Fruit fly (Drosophila melanogaster) whole organism, embryonic: ENCODE measurements around the gene CG45065.

ENCODE experiments used
- BtbVII ChIP-seq: fragments of 200-800 bp; sonication (Bioruptor generic); optimal IDR thresholded peaks from 3 replicates; lab custom pipeline; 2017; ENCODE audit warnings: missing biosample characterization, mild to moderate bottlenecking, missing genetic modification characterization
- CG12299 ChIP-seq: fragments of 200-800 bp; sonication (Bioruptor generic); optimal IDR thresholded peaks from 2 replicates; lab custom pipeline; 2018; ENCODE audit warnings: missing biosample characterization, mild to moderate bottlenecking, missing genetic modification characterization
- CG12942 ChIP-seq: fragments of 200-800 bp; sonication (Bioruptor generic); optimal IDR thresholded peaks from 3 replicates; lab custom pipeline; 2016; ENCODE audit warnings: missing biosample characterization, missing genetic modification characterization
- CG13123 ChIP-seq: fragments of 200-800 bp; sonication (Bioruptor generic); optimal IDR thresholded peaks from 2 replicates; lab custom pipeline; 2016; ENCODE audit warnings: missing biosample characterization, missing genetic modification characterization
- CG14710 ChIP-seq: fragments of 200-800 bp; sonication (Bioruptor generic); optimal IDR thresholded peaks from 3 replicates; lab custom pipeline; 2019; ENCODE audit warnings: missing biosample characterization, mild to moderate bottlenecking, missing genetic modification characterization, moderate library complexity
- CG14965 ChIP-seq: fragments of 200-800 bp; sonication (Bioruptor generic); optimal IDR thresholded peaks from 2 replicates; lab custom pipeline; 2016; ENCODE audit warnings: missing biosample characterization, missing genetic modification characterization, borderline replicate concordance
- CG15696 ChIP-seq: fragments of 200-800 bp; sonication (Bioruptor generic); optimal IDR thresholded peaks from 2 replicates; lab custom pipeline; 2019; ENCODE audit warnings: missing biosample characterization, mild to moderate bottlenecking, missing genetic modification characterization, moderate library complexity
- CG16815 ChIP-seq: fragments of 200-800 bp; sonication (Bioruptor generic); optimal IDR thresholded peaks from 3 replicates; lab custom pipeline; 2017; ENCODE audit warnings: missing biosample characterization, mild to moderate bottlenecking, missing genetic modification characterization
- CG2116 ChIP-seq: fragments of 200-800 bp; sonication (Bioruptor generic); optimal IDR thresholded peaks from 3 replicates; lab custom pipeline; 2018; ENCODE audit warnings: missing biosample characterization, mild to moderate bottlenecking, missing genetic modification characterization
- CG3065 ChIP-seq: fragments of 200-800 bp; sonication (Bioruptor generic); optimal IDR thresholded peaks from 2 replicates; lab custom pipeline; 2016; ENCODE audit warnings: missing biosample characterization, missing genetic modification characterization
- CG3838 ChIP-seq: fragments of 200-800 bp; sonication (Bioruptor generic); optimal IDR thresholded peaks from 3 replicates; lab custom pipeline; 2016; ENCODE audit warnings: missing biosample characterization, missing genetic modification characterization
- CG6175 ChIP-seq: fragments of 200-800 bp; sonication (Bioruptor generic); IDR thresholded peaks from 3 replicates; pipeline ENCODE4 v1.3.6; 2022; ENCODE audit warnings: missing biosample characterization, missing genetic modification characterization
- CG6813 ChIP-seq: fragments of 200-800 bp; sonication (Bioruptor generic); optimal IDR thresholded peaks from 2 replicates; lab custom pipeline; 2017; ENCODE audit warnings: missing biosample characterization, missing genetic modification characterization, mild to moderate bottlenecking, moderate library complexity, missing genetic modification reagents
- CG8924 ChIP-seq: fragments of 200-800 bp; optimal IDR thresholded peaks from 3 replicates; lab custom pipeline; 2019; ENCODE audit warnings: missing biosample characterization, mild to moderate bottlenecking, missing genetic modification characterization, moderate library complexity
- CG9437 ChIP-seq: fragments of 200-800 bp; sonication (Bioruptor generic); optimal IDR thresholded peaks from 2 replicates; lab custom pipeline; 2018; ENCODE audit warnings: missing biosample characterization, mild to moderate bottlenecking, missing genetic modification characterization
- CG9727 ChIP-seq: fragments of 200-800 bp; sonication (Bioruptor generic); optimal IDR thresholded peaks from 3 replicates; lab custom pipeline; 2017; ENCODE audit warnings: missing biosample characterization, mild to moderate bottlenecking, missing genetic modification characterization
- D ChIP-seq, 2 experiments: fragments of 200-800 bp in 1 of 2; fragments of >200 bp in 1 of 2; sonication (Bioruptor generic) in 1 of 2; optimal IDR thresholded peaks; 2 replicates in 1 of 2; 3 replicates in 1 of 2; lab custom pipeline; 2017; ENCODE audit warnings: mild to moderate bottlenecking in 1 of 2, missing biosample characterization in 1 of 2, missing genetic modification characterization in 1 of 2, missing genetic modification reagents in 1 of 2
- Doc3 ChIP-seq: fragments of 200-800 bp; sonication (Bioruptor generic); IDR thresholded peaks from 3 replicates; pipeline ENCODE4 v1.3.6; 2022; ENCODE audit warnings: missing biosample characterization, missing genetic modification characterization; ENCODE audit not compliant: partially characterized antibody
- Drgx ChIP-seq: fragments of 200-800 bp; sonication (Bioruptor generic); IDR thresholded peaks from 2 replicates; pipeline ENCODE4 v1.3.6; 2022; ENCODE audit warnings: missing biosample characterization, missing genetic modification characterization
- ERR ChIP-seq: fragments of 200-800 bp; sonication (Bioruptor generic); optimal IDR thresholded peaks from 2 replicates; lab custom pipeline; 2016; ENCODE audit warnings: missing biosample characterization, missing genetic modification characterization
- HLH4C ChIP-seq: fragments of 200-800 bp; sonication (Bioruptor generic); IDR thresholded peaks from 3 replicates; pipeline ENCODE4 v1.3.6; 2022; ENCODE audit warnings: missing biosample characterization, missing genetic modification characterization; ENCODE audit not compliant: partially characterized antibody
- Meics ChIP-seq: fragments of 200-800 bp; sonication (Bioruptor generic); optimal IDR thresholded peaks from 2 replicates; lab custom pipeline; 2017; ENCODE audit warnings: missing biosample characterization, mild to moderate bottlenecking, missing genetic modification characterization
- Mes4 ChIP-seq: fragments of 200-800 bp; sonication (Bioruptor generic); optimal IDR thresholded peaks from 2 replicates; lab custom pipeline; 2016; ENCODE audit warnings: missing biosample characterization, missing genetic modification characterization
- Oli ChIP-seq: fragments of 200-800 bp; sonication (Bioruptor generic); optimal IDR thresholded peaks from 2 replicates; lab custom pipeline; 2018; ENCODE audit warnings: missing biosample characterization, mild to moderate bottlenecking, missing genetic modification characterization, moderate library complexity
- Optix ChIP-seq: fragments of 200-800 bp; sonication (Bioruptor generic); IDR thresholded peaks from 3 replicates; pipeline ENCODE4 v1.3.6; 2022; ENCODE audit warnings: missing biosample characterization, missing genetic modification characterization
- Pdp1 ChIP-seq, 2 experiments: fragments of 200-800 bp; sonication (Bioruptor generic); optimal IDR thresholded peaks; 3 replicates each; lab custom pipeline; 2016; ENCODE audit warnings: missing biosample characterization in 2 of 2, missing genetic modification characterization in 2 of 2, mild to moderate bottlenecking in 1 of 2, moderate library complexity in 1 of 2
- Ptx1 ChIP-seq: fragments of 200-800 bp; sonication (Bioruptor generic); IDR thresholded peaks from 2 replicates; pipeline ENCODE4 v1.3.6; 2022; ENCODE audit warnings: missing biosample characterization, missing genetic modification characterization
- Six4 ChIP-seq: fragments of 200-800 bp; sonication (Bioruptor generic); optimal IDR thresholded peaks from 2 replicates; lab custom pipeline; 2016; ENCODE audit warnings: missing biosample characterization, missing genetic modification characterization
- btn ChIP-seq: fragments of 200-800 bp; sonication (Bioruptor generic); optimal IDR thresholded peaks from 2 replicates; lab custom pipeline; 2016; ENCODE audit warnings: missing biosample characterization, missing genetic modification characterization
- caup ChIP-seq: fragments of 200-800 bp; sonication (Bioruptor generic); optimal IDR thresholded peaks from 3 replicates; lab custom pipeline; 2017; ENCODE audit warnings: missing biosample characterization, mild to moderate bottlenecking, missing genetic modification characterization, moderate library complexity; ENCODE audit not compliant: severe bottlenecking
- chm ChIP-seq: fragments of 200-800 bp; sonication (Bioruptor generic); IDR thresholded peaks from 2 replicates; pipeline ENCODE4 v1.3.6; 2022; ENCODE audit warnings: missing biosample characterization, missing genetic modification characterization
- grn ChIP-seq: fragments of 200-800 bp; sonication (Bioruptor generic); optimal IDR thresholded peaks from 3 replicates; lab custom pipeline; 2017; ENCODE audit warnings: missing biosample characterization, missing genetic modification characterization
- hkb ChIP-seq, 2 experiments: fragments of 200-800 bp in 1 of 2; fragments of >200 bp in 1 of 2; sonication (Bioruptor generic) in 1 of 2; IDR thresholded peaks in 1 of 2; optimal IDR thresholded peaks in 1 of 2; 2 replicates each; pipeline versions ENCODE4 v1.3.6 to Lab custom; 2017 to 2022; ENCODE audit warnings: missing biosample characterization in 1 of 2, missing genetic modification characterization in 1 of 2
- lmd ChIP-seq: fragments of 200-800 bp; sonication (Bioruptor generic); IDR thresholded peaks from 2 replicates; pipeline ENCODE4 v1.3.6; 2022; ENCODE audit warnings: missing biosample characterization, missing genetic modification characterization
- lola ChIP-seq, 3 experiments: fragments of >200 bp in 2 of 3; fragments of 200-800 bp in 1 of 3; sonication (Bioruptor generic) in 1 of 3; optimal IDR thresholded peaks; 2 replicates each; lab custom pipeline; 2017 to 2019; ENCODE audit warnings: missing biosample characterization in 3 of 3, missing genetic modification characterization in 3 of 3, mild to moderate bottlenecking in 1 of 3, moderate library complexity in 1 of 3
- nmo ChIP-seq: fragments of 200-800 bp; sonication (Bioruptor generic); optimal IDR thresholded peaks from 2 replicates; lab custom pipeline; 2018; ENCODE audit warnings: missing biosample characterization, mild to moderate bottlenecking, missing genetic modification characterization, moderate library complexity
- odd ChIP-seq: fragments of 200-800 bp; sonication (Bioruptor generic); optimal IDR thresholded peaks from 2 replicates; lab custom pipeline; 2017; ENCODE audit warnings: missing biosample characterization, mild to moderate bottlenecking, missing genetic modification characterization
- org-1 ChIP-seq: fragments of 200-800 bp; sonication (Bioruptor generic); optimal IDR thresholded peaks from 2 replicates; lab custom pipeline; 2017; ENCODE audit warnings: missing biosample characterization, missing genetic modification characterization
- pita ChIP-seq: fragments of 200-800 bp; sonication (Bioruptor generic); optimal IDR thresholded peaks from 2 replicates; lab custom pipeline; 2017; ENCODE audit warnings: missing biosample characterization, mild to moderate bottlenecking, missing genetic modification characterization
- run ChIP-seq: fragments of 200-800 bp; sonication (Bioruptor generic); optimal IDR thresholded peaks from 3 replicates; lab custom pipeline; 2018; ENCODE audit warnings: missing biosample characterization, mild to moderate bottlenecking, missing genetic modification characterization
- sens-2 ChIP-seq: fragments of 200-800 bp; sonication (Bioruptor generic); IDR thresholded peaks from 2 replicates; pipeline ENCODE4 v1.3.6; 2022; ENCODE audit warnings: missing biosample characterization, missing genetic modification characterization
- sim ChIP-seq: fragments of 200-800 bp; sonication (Bioruptor generic); IDR thresholded peaks from 2 replicates; pipeline ENCODE4 v1.3.6; 2022; ENCODE audit warnings: missing biosample characterization, missing genetic modification characterization
- sima ChIP-seq: fragments of 200-800 bp; sonication (Bioruptor generic); optimal IDR thresholded peaks from 2 replicates; lab custom pipeline; 2016; ENCODE audit warnings: missing biosample characterization, missing genetic modification characterization
- so ChIP-seq: fragments of 200-800 bp; sonication (Bioruptor generic); IDR thresholded peaks from 3 replicates; pipeline ENCODE4 v1.3.6; 2022; ENCODE audit warnings: missing biosample characterization, missing genetic modification characterization
- tio ChIP-seq: fragments of 200-800 bp; sonication (Bioruptor generic); optimal IDR thresholded peaks from 2 replicates; lab custom pipeline; 2017; ENCODE audit warnings: missing biosample characterization, missing genetic modification characterization, inconsistent platforms
- vvl ChIP-seq: fragments of 200-800 bp; sonication (Bioruptor generic); IDR thresholded peaks from 2 replicates; pipeline ENCODE4 v1.3.6; 2022; ENCODE audit warnings: missing biosample characterization, missing genetic modification characterization
- wdn ChIP-seq: fragments of 200-800 bp; sonication (Bioruptor generic); IDR thresholded peaks from 2 replicates; pipeline ENCODE4 v1.3.6; 2022; ENCODE audit warnings: missing biosample characterization, missing genetic modification characterization
- zen ChIP-seq: fragments of 200-800 bp; sonication (Bioruptor generic); optimal IDR thresholded peaks from 3 replicates; lab custom pipeline; 2018; ENCODE audit warnings: missing biosample characterization, mild to moderate bottlenecking, missing genetic modification characterization, moderate library complexity

Gene CG45065

dm6 chrX:14882536-14883118, at the start of gene CG45065, which contains the start of gene CG45064 (continued):
- TF ChIP-seq CG3838 (GFP tag; lab: Kevin White, UChicago) (peak; percentile 13), pita (GFP tag; lab: Kevin White, UChicago) (no peak), CG6813 (peak; percentile 71), org-1 (GFP tag; lab: Kevin White, UChicago) (peak; percentile 82), Mes4 (GFP tag; lab: Kevin White, UChicago) (peak; percentile 79), CG2116 (GFP tag; lab: Kevin White, UChicago) (peak; percentile 12), HLH4C (GFP tag; lab: Robert Waterston, UW) (no peak), CG14965 (peak; percentile 0), ERR (GFP tag; lab: Kevin White, UChicago) (peak; percentile 41), Optix (GFP tag; lab: Robert Waterston, UW) (peak; percentile 64), CG3065 (GFP tag; lab: Kevin White, UChicago) (no peak), CG16815 (GFP tag; lab: Kevin White, UChicago) (peak; percentile 20), CG15696 (tag; lab: Kevin White, UChicago) (no peak), Ptx1 (GFP tag; lab: Robert Waterston, UW) (peak; percentile 88), Six4 (peak; percentile 74), wdn (peak; percentile 56), lola (GFP tag; optimal IDR thresholded peaks at IDR 0.05; lab: Kevin White, UChicago) (peak in 1 of 3 experiments; percentile 79), sens-2 (GFP tag; lab: Robert Waterston, UW) (peak; percentile 69), Oli (tag; lab: Kevin White, UChicago) (peak; percentile 91), nmo (GFP tag; lab: Kevin White, UChicago) (peak; percentile 90), CG9727 (GFP tag; lab: Kevin White, UChicago) (peak; percentile 64), CG12942 (GFP tag; lab: Kevin White, UChicago) (peak; percentile 59), caup (GFP tag; lab: Kevin White, UChicago) (peak; percentile 61), Meics (GFP tag; lab: Kevin White, UChicago) (peak; percentile 73), odd (GFP tag; lab: Kevin White, UChicago) (peak; percentile 80), vvl (peak; percentile 94), btn (GFP tag; lab: Kevin White, UChicago) (peak; percentile 73), sim (GFP tag; lab: Robert Waterston, UW) (peak; percentile 79), so (GFP tag; lab: Robert Waterston, UW) (peak; percentile 81; the same call in 2 of the 3 replicates), lmd (GFP tag; lab: Robert Waterston, UW) (peak; percentile 81), BtbVII (GFP tag; lab: Kevin White, UChicago) (peak; percentile 66), CG14710 (peak; percentile 78), CG9437 (peak; percentile 66), tio (peak; percentile 61), Doc3 (GFP tag; lab: Robert Waterston, UW) (no peak), Pdp1 (GFP tag; optimal IDR thresholded peaks at IDR 0.05; lab: Kevin White, UChicago) (peak; percentile 72 to 73), chm (GFP tag; lab: Robert Waterston, UW) (no peak), CG6175 (GFP tag; lab: Robert Waterston, UW) (no peak), CG12299 (tag; lab: Kevin White, UChicago) (peak; percentile 22), zen (no peak), CG13123 (GFP tag; lab: Kevin White, UChicago) (peak; percentile 56), Drgx (GFP tag; lab: Robert Waterston, UW) (peak; percentile 88), D (optimal IDR thresholded peaks at IDR 0.05; lab: Kevin White, UChicago) (no peak), D (GFP tag; optimal IDR thresholded peaks at IDR 0.05; lab: Kevin White, UChicago) (peak; percentile 83), run (peak; percentile 84), sima (GFP tag; lab: Kevin White, UChicago) (peak; percentile 24), hkb (optimal IDR thresholded peaks at IDR 0.05; lab: Kevin White, UChicago) (no peak), hkb (GFP tag; IDR thresholded peaks at IDR 0.05; lab: Robert Waterston, UW) (peak; percentile 87), grn (peak; percentile 2), CG8924 (tag; lab: Kevin White, UChicago) (peak; percentile 88)
